Worm (Caenorhabditis elegans) whole organism, L1 larva: ENCODE results near the gene nhr-46.

ENCODE experiments used
- C16A3.4 ChIP-seq: fragments of 150-350 bp; optimal IDR thresholded peaks from 2 replicates; lab custom pipeline; 2014; ENCODE audit warnings: missing biosample characterization, missing genetic modification characterization
- F16B12.6 ChIP-seq: fragments of 150-350 bp; optimal IDR thresholded peaks from 2 replicates; lab custom pipeline; 2014; ENCODE audit warnings: missing biosample characterization, missing genetic modification characterization
- aha-1 ChIP-seq: fragments of 150-350 bp; optimal IDR thresholded peaks from 2 replicates; lab custom pipeline; 2014; ENCODE audit warnings: missing biosample characterization, missing genetic modification characterization
- ama-1 ChIP-seq: fragments of 150-350 bp; optimal IDR thresholded peaks from 2 replicates; lab custom pipeline; 2014
- ceh-63 ChIP-seq: fragments of 200-800 bp; sonication (Bioruptor generic); optimal IDR thresholded peaks from 2 replicates; lab custom pipeline; 2018; ENCODE audit warnings: mild to moderate bottlenecking, missing genetic modification characterization, missing compliant biosample characterization
- ceh-8 ChIP-seq: fragments of 200-800 bp; sonication (Bioruptor generic); optimal IDR thresholded peaks from 2 replicates; lab custom pipeline; 2018; ENCODE audit warnings: mild to moderate bottlenecking, missing genetic modification characterization, moderate library complexity, missing compliant biosample characterization
- ceh-82 ChIP-seq, 3 experiments: fragments of 150-350 bp in 1 of 3; sonication (generic microtip) in 2 of 3; optimal IDR thresholded peaks; 2 replicates each; lab custom pipeline; 2014 to 2017; ENCODE audit warnings: missing biosample characterization in 3 of 3, missing genetic modification characterization in 3 of 3
- ceh-90 ChIP-seq: sonication (generic microtip); optimal IDR thresholded peaks from 2 replicates; lab custom pipeline; 2016; ENCODE audit warnings: missing genetic modification characterization, missing compliant biosample characterization
- ces-1 ChIP-seq: fragments of 150-350 bp; optimal IDR thresholded peaks from 2 replicates; lab custom pipeline; 2014; ENCODE audit warnings: missing biosample characterization, missing genetic modification reagents, missing genetic modification characterization
- dsc-1 ChIP-seq: sonication (generic microtip); optimal IDR thresholded peaks from 2 replicates; lab custom pipeline; 2016; ENCODE audit warnings: mild to moderate bottlenecking, missing genetic modification characterization, missing compliant biosample characterization
- efl-1 ChIP-seq, 4 experiments: fragments of 150-350 bp; optimal IDR thresholded peaks in 3 of 4; peaks in 1 of 4; 1 replicate in 1 of 4; 2 replicates in 3 of 4; lab custom pipeline; 2014; ENCODE audit warnings: missing biosample characterization in 2 of 4, missing genetic modification characterization in 2 of 4, missing genetic modification reagents in 2 of 4
- efl-3 ChIP-seq: fragments of 200-800 bp; sonication (Bioruptor generic); optimal IDR thresholded peaks from 2 replicates; lab custom pipeline; 2018; ENCODE audit warnings: mild to moderate bottlenecking, missing genetic modification characterization, missing compliant biosample characterization
- egl-13 ChIP-seq: sonication (generic microtip); optimal IDR thresholded peaks from 2 replicates; lab custom pipeline; 2016; ENCODE audit warnings: missing genotype, missing genetic modification reagents, missing genetic modification characterization, missing compliant biosample characterization
- egl-27 ChIP-seq, 2 experiments: fragments of 150-350 bp in 1 of 2; sonication (generic microtip); optimal IDR thresholded peaks; 3 replicates each; lab custom pipeline; 2017 to 2018; ENCODE audit warnings: missing biosample characterization in 2 of 2, missing genetic modification characterization in 2 of 2, missing genetic modification reagents in 2 of 2
- fkh-10 ChIP-seq: sonication (generic microtip); optimal IDR thresholded peaks from 2 replicates; lab custom pipeline; 2017; ENCODE audit warnings: missing biosample characterization, missing genetic modification reagents, missing genetic modification characterization
- fkh-4 ChIP-seq: sonication (generic microtip); optimal IDR thresholded peaks from 2 replicates; lab custom pipeline; 2016; ENCODE audit warnings: missing compliant biosample characterization, missing genetic modification characterization, borderline replicate concordance
- fkh-8 ChIP-seq: sonication (generic microtip); optimal IDR thresholded peaks from 2 replicates; lab custom pipeline; 2016; ENCODE audit warnings: mild to moderate bottlenecking, missing genetic modification characterization, missing compliant biosample characterization
- fos-1 ChIP-seq: fragments of 150-350 bp; optimal IDR thresholded peaks from 2 replicates; lab custom pipeline; 2014; ENCODE audit warnings: missing biosample characterization, missing genetic modification characterization
- grh-1 ChIP-seq: fragments of 200-800 bp; sonication (Bioruptor generic); IDR thresholded peaks from 2 replicates; pipeline ENCODE4 v1.3.6; 2022; ENCODE audit warnings: missing genetic modification reagents, missing genetic modification characterization, missing compliant biosample characterization
- hpl-2 ChIP-seq: fragments of 150-350 bp; optimal IDR thresholded peaks from 2 replicates; lab custom pipeline; 2014; ENCODE audit warnings: missing biosample characterization, missing genetic modification reagents, missing genetic modification characterization
- irx-1 ChIP-seq: sonication (generic microtip); optimal IDR thresholded peaks from 2 replicates; lab custom pipeline; 2016; ENCODE audit warnings: missing genetic modification characterization, missing compliant biosample characterization
- isw-1 ChIP-seq: fragments of 200-800 bp; sonication (Bioruptor generic); IDR thresholded peaks from 2 replicates; pipeline ENCODE4 v1.3.6; 2022; ENCODE audit warnings: missing genetic modification characterization, missing compliant biosample characterization
- lin-13 ChIP-seq: fragments of 150-350 bp; optimal IDR thresholded peaks from 2 replicates; lab custom pipeline; 2014; ENCODE audit warnings: missing biosample characterization, missing genetic modification reagents, missing genetic modification characterization
- lin-14 ChIP-seq: fragments of 200-800 bp; sonication (Bioruptor generic); optimal IDR thresholded peaks from 2 replicates; lab custom pipeline; 2018; ENCODE audit warnings: mild to moderate bottlenecking, missing genetic modification characterization, moderate library complexity, missing compliant biosample characterization
- lin-15B ChIP-seq: fragments of 150-350 bp; sonication (generic microtip); optimal IDR thresholded peaks from 3 replicates; lab custom pipeline; 2014; ENCODE audit warnings: missing biosample characterization, missing genetic modification characterization
- lin-39 ChIP-seq: fragments of 150-350 bp; optimal IDR thresholded peaks from 2 replicates; lab custom pipeline; 2014; ENCODE audit warnings: missing biosample characterization, missing genetic modification reagents, missing genetic modification characterization
- lir-3 ChIP-seq: sonication (generic microtip); optimal IDR thresholded peaks from 2 replicates; lab custom pipeline; 2016; ENCODE audit warnings: mild to moderate bottlenecking, missing genetic modification characterization, moderate library complexity, missing compliant biosample characterization; ENCODE audit not compliant: poor library complexity
- lsy-2 ChIP-seq, 2 experiments: fragments of 150-350 bp; optimal IDR thresholded peaks; 2 replicates each; lab custom pipeline; 2014; ENCODE audit warnings: missing biosample characterization in 2 of 2, missing genetic modification characterization in 2 of 2
- mep-1 ChIP-seq: fragments of 150-350 bp; optimal IDR thresholded peaks from 2 replicates; lab custom pipeline; 2014; ENCODE audit warnings: missing biosample characterization, missing genetic modification characterization
- nhr-237 ChIP-seq: fragments of 150-350 bp; optimal IDR thresholded peaks from 2 replicates; lab custom pipeline; 2014; ENCODE audit warnings: missing biosample characterization, missing genetic modification characterization
- nhr-85 ChIP-seq: sonication (generic microtip); peaks from one replicate; lab custom pipeline; 2016; ENCODE audit warnings: missing genetic modification characterization, inconsistent platforms, missing compliant biosample characterization
- pax-3 ChIP-seq: fragments of 200-800 bp; sonication (Bioruptor generic); optimal IDR thresholded peaks from 2 replicates; lab custom pipeline; 2018; ENCODE audit warnings: mild to moderate bottlenecking, missing genetic modification characterization, moderate library complexity, missing compliant biosample characterization
- rnt-1 ChIP-seq: sonication (generic microtip); optimal IDR thresholded peaks from 2 replicates; lab custom pipeline; 2016; ENCODE audit warnings: mild to moderate bottlenecking, missing genetic modification characterization, moderate library complexity, missing compliant biosample characterization
- skn-1 ChIP-seq: fragments of 150-350 bp; optimal IDR thresholded peaks from 2 replicates; lab custom pipeline; 2014; ENCODE audit warnings: missing biosample characterization, missing genetic modification characterization
- snu-23 ChIP-seq: sonication (generic microtip); optimal IDR thresholded peaks from 2 replicates; lab custom pipeline; 2016; ENCODE audit warnings: missing genetic modification characterization, missing compliant biosample characterization
- sox-4 ChIP-seq: sonication (generic microtip); optimal IDR thresholded peaks from 2 replicates; lab custom pipeline; 2016; ENCODE audit warnings: missing genetic modification characterization, missing compliant biosample characterization
- sup-37 ChIP-seq: fragments of 200-800 bp; sonication (Bioruptor generic); optimal IDR thresholded peaks from 2 replicates; lab custom pipeline; 2018; ENCODE audit warnings: mild to moderate bottlenecking, missing genetic modification characterization, missing compliant biosample characterization
- swsn-7 ChIP-seq: sonication (generic microtip); optimal IDR thresholded peaks from 2 replicates; lab custom pipeline; 2016; ENCODE audit warnings: missing genetic modification characterization, missing compliant biosample characterization
- tlp-1 ChIP-seq: fragments of 150-350 bp; optimal IDR thresholded peaks from 2 replicates; lab custom pipeline; 2014; ENCODE audit warnings: missing biosample characterization, missing genetic modification characterization
- unc-62 ChIP-seq: fragments of 150-350 bp; optimal IDR thresholded peaks from 2 replicates; lab custom pipeline; 2014; ENCODE audit warnings: missing biosample characterization, missing genetic modification reagents, missing genetic modification characterization
- unc-98 ChIP-seq: fragments of 200-800 bp; sonication (Bioruptor generic); IDR thresholded peaks from 2 replicates; pipeline ENCODE4 v1.3.6; 2022; ENCODE audit warnings: missing genetic modification characterization, missing compliant biosample characterization
- vab-15 ChIP-seq: sonication (generic microtip); optimal IDR thresholded peaks from 2 replicates; lab custom pipeline; 2017; ENCODE audit warnings: missing genotype, mild to moderate bottlenecking, missing genetic modification characterization, missing compliant biosample characterization
- zag-1 ChIP-seq: fragments of 150-350 bp; optimal IDR thresholded peaks from 2 replicates; lab custom pipeline; 2014; ENCODE audit warnings: missing biosample characterization, missing genetic modification characterization
- zip-4 ChIP-seq: fragments of 200-800 bp; sonication (Bioruptor generic); optimal IDR thresholded peaks from 2 replicates; lab custom pipeline; 2018; ENCODE audit warnings: mild to moderate bottlenecking, missing genetic modification characterization, moderate library complexity, missing compliant biosample characterization
- ztf-11 ChIP-seq, 2 experiments: sonication (generic microtip); optimal IDR thresholded peaks; 2 replicates each; lab custom pipeline; 2016 to 2017; ENCODE audit warnings: missing genetic modification characterization in 2 of 2, missing biosample characterization in 1 of 2, missing compliant biosample characterization in 1 of 2

The nhr-46 gene

ce11 chrIV:5757762-5758161, at the start of gene nhr-46:
Gene nhr-46, minus strand, starts transcription at chrIV:5757862.
- peak; percentile 9 for TF ChIP-seq nhr-85 (tag; lab: Kevin White, UChicago)
- no peak for TF ChIP-seq zag-1 (tag; lab: Kevin White, UChicago)
- no peak for TF ChIP-seq pax-3
- TF ChIP-seq efl-1 (optimal IDR thresholded peaks at IDR 0.05; lab: Kevin White, UChicago) = no peak
- TF ChIP-seq efl-1 (GFP tag; optimal IDR thresholded peaks at IDR 0.05 in 1 of 2; lab: Kevin White, UChicago) = peak in 1 of 2 experiments; percentile 22
- TF ChIP-seq ama-1 (lab: Kevin White, UChicago) = no peak
- TF ChIP-seq aha-1 = no peak

- TF ChIP-seq egl-27 (tag; optimal IDR thresholded peaks at IDR 0.05; lab: Kevin White, UChicago) = no peak
- peak; percentile 30 for TF ChIP-seq fkh-8 (tag; lab: Kevin White, UChicago)
- peak; percentile 25 for TF ChIP-seq lin-14 (GFP tag; lab: Kevin White, UChicago)
- TF ChIP-seq egl-13 = no peak
- TF ChIP-seq mep-1 = peak; percentile 41
- peak; percentile 11 for TF ChIP-seq dsc-1 (tag; lab: Kevin White, UChicago)
- TF ChIP-seq skn-1 (tag; lab: Kevin White, UChicago) = peak; percentile 7
- peak; percentile 4 for TF ChIP-seq snu-23 (GFP tag; lab: Kevin White, UChicago)
- no peak for TF ChIP-seq ceh-63 (GFP tag; lab: Kevin White, UChicago)
- peak; percentile 32 to 71 for TF ChIP-seq lsy-2 (tag; optimal IDR thresholded peaks at IDR 0.05; lab: Kevin White, UChicago)
Observed at ce11 chrIV:5806909-5807308, 49.2 kb upstream of the nhr-46 start, which contains the start of gene lntl-1. Gene lntl-1, minus strand, starts transcription at chrIV:5807093.

- TF ChIP-seq lsy-2 (tag; optimal IDR thresholded peaks at IDR 0.05; lab: Kevin White, UChicago) = peak in 1 of 2 experiments; percentile 57
- TF ChIP-seq snu-23 (GFP tag; lab: Kevin White, UChicago) = peak; percentile 33
- TF ChIP-seq irx-1 (tag; lab: Kevin White, UChicago) = no peak
Observed at ce11 chrIV:5806348-5806747, 48.7 kb upstream of the nhr-46 start.

- TF ChIP-seq fos-1 (tag; lab: Kevin White, UChicago) = peak; percentile 65
- TF ChIP-seq sox-4 (tag; lab: Kevin White, UChicago) = no peak
- TF ChIP-seq unc-98 (GFP tag; lab: Robert Waterston, UW) = no peak
- TF ChIP-seq ceh-8 (GFP tag; lab: Kevin White, UChicago) = no peak
- TF ChIP-seq ama-1 (lab: Kevin White, UChicago) = no peak
- TF ChIP-seq ces-1 = no peak
- TF ChIP-seq swsn-7 (tag; lab: Kevin White, UChicago) = peak; percentile 63
- no peak for TF ChIP-seq efl-3 (GFP tag; lab: Kevin White, UChicago)
- TF ChIP-seq zip-4 = no peak
- no peak for TF ChIP-seq lin-39 (tag; lab: Kevin White, UChicago)
- no peak for TF ChIP-seq grh-1 (GFP tag; lab: Robert Waterston, UW)
- no peak for TF ChIP-seq lin-15B
- peak; percentile 44 for TF ChIP-seq nhr-237
- TF ChIP-seq lin-14 (GFP tag; lab: Kevin White, UChicago) = peak; percentile 89
- no peak for TF ChIP-seq ceh-90 (tag; lab: Kevin White, UChicago)
- peak; percentile 40 to 45 for TF ChIP-seq efl-1 (optimal IDR thresholded peaks at IDR 0.05; lab: Kevin White, UChicago)
- no peak for TF ChIP-seq efl-1 (GFP tag; optimal IDR thresholded peaks at IDR 0.05 in 1 of 2; lab: Kevin White, UChicago)
- no peak for TF ChIP-seq rnt-1
- peak in 2 of 3 experiments; percentile 6 to 70 for TF ChIP-seq ceh-82 (tag; optimal IDR thresholded peaks at IDR 0.05; lab: Kevin White, UChicago)
- peak; percentile 80 for TF ChIP-seq snu-23 (GFP tag; lab: Kevin White, UChicago)
- TF ChIP-seq lin-13 (GFP tag; lab: Kevin White, UChicago) = no peak
- peak; percentile 33 for TF ChIP-seq isw-1 (GFP tag; lab: Robert Waterston, UW)
- no peak for TF ChIP-seq fkh-4 (tag; lab: Kevin White, UChicago)
- no peak for TF ChIP-seq F16B12.6 (tag; lab: Kevin White, UChicago)
- TF ChIP-seq tlp-1 (tag; lab: Kevin White, UChicago) = no peak
- TF ChIP-seq irx-1 (tag; lab: Kevin White, UChicago) = no peak
- peak; percentile 11 for TF ChIP-seq fkh-10
- TF ChIP-seq egl-27 (tag; optimal IDR thresholded peaks at IDR 0.05; lab: Kevin White, UChicago) = no peak
- no peak for TF ChIP-seq sup-37 (GFP tag; lab: Kevin White, UChicago)
- TF ChIP-seq lir-3 = no peak
- no peak for TF ChIP-seq vab-15 (tag; lab: Kevin White, UChicago)
- TF ChIP-seq C16A3.4 (tag; lab: Kevin White, UChicago) = peak; percentile 45
- peak in 1 of 2 experiments; percentile 8 for TF ChIP-seq ztf-11 (tag; optimal IDR thresholded peaks at IDR 0.05; lab: Kevin White, UChicago)
- TF ChIP-seq egl-13 = peak; percentile 31
- no peak for TF ChIP-seq zag-1 (tag; lab: Kevin White, UChicago)
- no peak for TF ChIP-seq hpl-2 (GFP tag; lab: Kevin White, UChicago)
- no peak for TF ChIP-seq unc-62 (GFP tag; lab: Kevin White, UChicago)
Observed at ce11 chrIV:5805477-5805876, 47.8 kb upstream of the nhr-46 start.
